Worm (Caenorhabditis elegans) whole organism, mixed stage, embryonic: Measurements from ENCODE around the gene C11H1.5.

Experiments
- M03D4.4 ChIP-seq: sonication (generic microtip); optimal IDR thresholded peaks from 2 replicates; lab custom pipeline; 2017; ENCODE audit warnings: mild to moderate bottlenecking, missing genetic modification characterization, missing compliant biosample characterization
- bed-3 ChIP-seq: fragments of 200-800 bp; sonication (Bioruptor generic); optimal IDR thresholded peaks from 3 replicates; lab custom pipeline; 2018; ENCODE audit warnings: mild to moderate bottlenecking, missing genetic modification characterization, moderate library complexity, missing compliant biosample characterization
- blmp-1 ChIP-seq: fragments of 150-350 bp; optimal IDR thresholded peaks from 2 replicates; lab custom pipeline; 2014; ENCODE audit warnings: missing biosample characterization, missing genetic modification characterization
- ceh-39 ChIP-seq: fragments of 150-350 bp; optimal IDR thresholded peaks from 2 replicates; lab custom pipeline; 2014; ENCODE audit warnings: missing biosample characterization, missing genetic modification characterization
- ceh-43 ChIP-seq: fragments of 200-800 bp; sonication (Bioruptor generic); optimal IDR thresholded peaks from 2 replicates; lab custom pipeline; 2018; ENCODE audit warnings: mild to moderate bottlenecking, missing genetic modification characterization, moderate library complexity, missing compliant biosample characterization
- ceh-83 ChIP-seq: fragments of 200-800 bp; sonication (Bioruptor generic); optimal IDR thresholded peaks from 2 replicates; lab custom pipeline; 2018; ENCODE audit warnings: mild to moderate bottlenecking, missing genetic modification characterization, missing compliant biosample characterization
- ces-1 ChIP-seq: fragments of 150-350 bp; optimal IDR thresholded peaks from 2 replicates; lab custom pipeline; 2014; ENCODE audit warnings: missing biosample characterization, missing genetic modification reagents, missing genetic modification characterization
- cnd-1 ChIP-seq: fragments of 200-800 bp; sonication (Bioruptor generic); optimal IDR thresholded peaks from 2 replicates; lab custom pipeline; 2018; ENCODE audit warnings: mild to moderate bottlenecking, missing genetic modification characterization, missing compliant biosample characterization
- elt-1 ChIP-seq: sonication (generic microtip); optimal IDR thresholded peaks from 2 replicates; lab custom pipeline; 2017; ENCODE audit warnings: missing genetic modification characterization, mild to moderate bottlenecking, missing compliant biosample characterization, antibody characterized with exemption, moderate library complexity, borderline replicate concordance; ENCODE audit not compliant: insufficient read depth
- flh-1 ChIP-seq: fragments of 200-800 bp; sonication (Bioruptor generic); optimal IDR thresholded peaks from 2 replicates; lab custom pipeline; 2018; ENCODE audit warnings: mild to moderate bottlenecking, missing genetic modification characterization, moderate library complexity, missing compliant biosample characterization
- hlh-1 ChIP-seq: fragments of 150-350 bp; optimal IDR thresholded peaks from 2 replicates; lab custom pipeline; 2014; ENCODE audit warnings: missing biosample characterization, missing genetic modification reagents, missing genetic modification characterization
- lin-13 ChIP-seq: fragments of 150-350 bp; optimal IDR thresholded peaks from 2 replicates; lab custom pipeline; 2014; ENCODE audit warnings: missing biosample characterization, missing genetic modification characterization
- lin-32 ChIP-seq: fragments of 200-800 bp; sonication (Bioruptor generic); optimal IDR thresholded peaks from 2 replicates; lab custom pipeline; 2018; ENCODE audit warnings: mild to moderate bottlenecking, missing genetic modification characterization, missing compliant biosample characterization
- lsy-2 ChIP-seq: fragments of 150-350 bp; optimal IDR thresholded peaks from 2 replicates; lab custom pipeline; 2014; ENCODE audit warnings: missing biosample characterization, missing genetic modification characterization
- mab-5 ChIP-seq: fragments of 150-350 bp; optimal IDR thresholded peaks from 2 replicates; lab custom pipeline; 2014; ENCODE audit warnings: missing biosample characterization, missing genetic modification characterization
- mls-2 ChIP-seq: sonication (generic microtip); optimal IDR thresholded peaks from 2 replicates; lab custom pipeline; 2016; ENCODE audit warnings: mild to moderate bottlenecking, missing genetic modification characterization, moderate library complexity, missing compliant biosample characterization
- nhr-12 ChIP-seq: fragments of 150-350 bp; optimal IDR thresholded peaks from 2 replicates; lab custom pipeline; 2014; ENCODE audit warnings: missing biosample characterization, missing genetic modification characterization
- nhr-2 ChIP-seq: fragments of 150-350 bp; optimal IDR thresholded peaks from 2 replicates; lab custom pipeline; 2014; ENCODE audit warnings: missing biosample characterization, missing genetic modification characterization
- nhr-237 ChIP-seq: fragments of 150-350 bp; optimal IDR thresholded peaks from 2 replicates; lab custom pipeline; 2014; ENCODE audit warnings: missing biosample characterization, missing genetic modification characterization
- nhr-28 ChIP-seq: fragments of 150-350 bp; optimal IDR thresholded peaks from 2 replicates; lab custom pipeline; 2014; ENCODE audit warnings: missing biosample characterization, missing genetic modification characterization
- nhr-76 ChIP-seq: sonication (generic microtip); optimal IDR thresholded peaks from 2 replicates; lab custom pipeline; 2017; ENCODE audit warnings: missing biosample characterization, missing genetic modification characterization
- pha-4 ChIP-seq: fragments of 150-350 bp; optimal IDR thresholded peaks from 2 replicates; lab custom pipeline; 2018; ENCODE audit warnings: missing biosample characterization, missing genetic modification reagents, missing genetic modification characterization
- sem-2 ChIP-seq: fragments of 200-800 bp; sonication (Bioruptor generic); optimal IDR thresholded peaks from 2 replicates; lab custom pipeline; 2018; ENCODE audit warnings: mild to moderate bottlenecking, missing genetic modification characterization, missing compliant biosample characterization
- snpc-4 ChIP-seq: fragments of 150-350 bp; optimal IDR thresholded peaks from 2 replicates; lab custom pipeline; 2014; ENCODE audit warnings: missing biosample characterization, missing genetic modification characterization
- sptf-1 ChIP-seq: sonication (generic microtip); optimal IDR thresholded peaks from 2 replicates; lab custom pipeline; 2017; ENCODE audit warnings: mild to moderate bottlenecking, missing genetic modification characterization, moderate library complexity, missing compliant biosample characterization
- tbx-8 ChIP-seq: fragments of 200-800 bp; sonication (Bioruptor generic); optimal IDR thresholded peaks from 2 replicates; lab custom pipeline; 2018; ENCODE audit warnings: mild to moderate bottlenecking, missing genetic modification characterization, moderate library complexity, missing compliant biosample characterization
- unc-120 ChIP-seq: sonication (generic microtip); optimal IDR thresholded peaks from 2 replicates; lab custom pipeline; 2017; ENCODE audit warnings: missing genetic modification characterization, missing compliant biosample characterization; ENCODE audit not compliant: poor library complexity, severe bottlenecking
- unc-39 ChIP-seq: fragments of 150-350 bp; optimal IDR thresholded peaks from 2 replicates; lab custom pipeline; 2014; ENCODE audit warnings: missing biosample characterization, missing genetic modification characterization
- unc-62 ChIP-seq: fragments of 150-350 bp; optimal IDR thresholded peaks from 2 replicates; lab custom pipeline; 2014; ENCODE audit warnings: missing biosample characterization, missing genetic modification reagents, missing genetic modification characterization
- zip-8 ChIP-seq: fragments of 150-350 bp; optimal IDR thresholded peaks from 2 replicates; lab custom pipeline; 2014; ENCODE audit warnings: missing biosample characterization, missing genetic modification characterization

The C11H1.5 gene

DNA sequence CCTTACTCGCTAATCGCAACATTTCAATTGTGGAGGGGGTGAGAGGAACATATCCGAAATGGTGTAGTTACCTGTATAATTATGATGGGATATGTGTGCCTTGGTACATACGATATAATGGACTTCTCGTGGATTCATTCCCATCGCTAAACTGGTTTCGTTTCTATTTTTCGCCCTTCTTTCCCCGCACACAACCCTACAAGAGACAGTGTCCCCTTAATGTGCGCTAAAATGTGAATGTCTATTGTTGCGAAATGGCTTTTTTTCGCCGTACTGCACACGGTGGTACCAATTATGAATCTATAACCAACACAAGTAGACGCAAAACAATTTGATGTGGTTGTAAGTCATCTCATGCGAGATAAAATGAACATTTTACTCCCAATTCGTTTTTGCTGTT, 26.4 kb upstream of the C11H1.5 start:
- TF ChIP-seq ceh-39 (tag; lab: Kevin White, UChicago) (no peak), unc-39 (tag; lab: Kevin White, UChicago) (no peak), mls-2 (tag; lab: Kevin White, UChicago) (peak; percentile 52)

DNA sequence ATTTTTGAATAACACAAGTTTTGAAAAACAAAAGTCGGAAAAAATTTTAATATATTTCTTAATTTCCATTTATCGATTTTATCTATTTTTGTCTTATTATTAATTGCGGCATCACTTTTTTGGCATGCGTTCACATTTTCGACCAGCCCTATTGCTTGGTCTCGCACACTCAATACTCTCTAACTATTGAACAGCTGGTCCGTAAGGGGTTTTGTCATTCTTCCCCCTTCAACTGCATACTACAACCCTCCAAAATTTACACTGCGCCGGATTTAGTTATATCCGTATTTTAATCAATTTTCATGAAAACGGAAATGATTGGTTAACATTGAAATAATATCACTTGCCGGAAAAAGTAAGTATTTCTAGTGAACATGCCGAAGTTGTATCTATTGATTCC, 24.4 kb upstream of the C11H1.5 start, which contains the start of gene C11H1.7:
C11H1.7 (plus strand) TSS at position 12 of the 400 bp plus-strand sequence.
- TF ChIP-seq lin-32 (GFP tag; lab: Kevin White, UChicago) (no peak), cnd-1 (tag; lab: Kevin White, UChicago) (peak; percentile 70), sem-2 (GFP tag; lab: Kevin White, UChicago) (no peak), unc-120 (tag; lab: Kevin White, UChicago) (peak; percentile 41), hlh-1 (tag; lab: Kevin White, UChicago) (peak; percentile 72), ces-1 (peak; percentile 33)

DNA sequence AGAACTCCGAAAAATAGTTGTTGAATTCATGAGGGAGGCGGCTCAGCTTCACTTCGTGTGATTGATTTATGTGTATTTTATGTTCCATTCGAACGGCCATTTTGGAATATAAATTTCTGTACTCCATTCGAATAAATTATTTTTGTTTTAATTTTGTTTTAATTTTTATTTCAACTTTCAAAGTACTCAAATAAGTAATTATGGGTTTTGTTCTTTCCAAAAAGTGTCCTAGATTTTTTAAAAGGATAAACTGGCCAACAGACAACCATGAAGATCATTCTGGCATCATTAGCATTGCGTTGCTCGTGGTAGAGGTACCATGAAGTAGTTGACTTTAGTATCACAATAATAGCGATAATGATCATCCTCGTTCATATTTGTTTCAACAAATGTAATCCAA, 23.6 kb upstream of the C11H1.5 start:
- TF ChIP-seq nhr-12 (tag; lab: Kevin White, UChicago), result no peak
- no peak for TF ChIP-seq nhr-237 (tag; lab: Kevin White, UChicago)
- no peak for TF ChIP-seq bed-3

DNA sequence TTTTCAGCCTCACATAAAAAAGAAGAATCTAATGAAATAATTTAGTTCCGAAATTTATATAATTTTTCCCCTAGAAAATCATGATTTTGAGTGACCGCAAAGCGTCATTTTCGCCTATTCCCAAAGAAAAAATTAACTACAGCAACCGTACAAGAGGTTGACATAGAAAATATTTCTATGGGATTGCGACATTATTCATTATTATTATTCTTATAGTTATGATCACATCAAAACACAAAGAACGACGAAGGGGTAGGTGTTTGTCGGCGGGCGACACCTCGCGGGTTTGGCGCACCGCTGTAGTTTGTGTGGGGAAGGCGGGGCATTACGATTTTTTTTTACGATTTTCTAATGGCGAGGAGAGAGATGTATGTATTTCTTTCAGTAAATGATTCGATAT, 21.3 kb upstream of the C11H1.5 start:
- TF ChIP-seq ceh-83 (GFP tag; lab: Kevin White, UChicago) (peak; percentile 25), nhr-2 (tag; lab: Kevin White, UChicago) (peak; percentile 6), tbx-8 (GFP tag; lab: Kevin White, UChicago) (no peak), lin-13 (tag; lab: Kevin White, UChicago) (no peak), pha-4 (tag; lab: Kevin White, UChicago) (no peak)

DNA sequence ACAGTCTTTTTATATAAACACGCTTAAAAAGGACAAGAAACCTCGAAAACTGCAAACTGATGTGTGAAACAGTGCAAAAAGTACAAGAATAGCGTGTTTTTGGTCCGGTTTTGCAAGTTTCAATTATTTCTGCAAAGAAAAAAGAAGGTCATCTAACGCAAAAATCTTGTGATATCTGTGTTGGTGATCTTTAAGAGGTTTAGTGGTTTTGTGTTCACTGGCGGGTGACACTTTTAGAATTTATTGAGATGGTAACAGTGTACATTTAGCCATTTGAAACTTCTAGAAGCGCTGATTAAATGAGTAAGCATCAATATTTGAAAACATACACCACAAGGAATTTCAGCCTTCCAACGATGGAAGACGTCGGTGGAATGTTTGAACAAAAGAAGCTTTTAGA, 19.8 kb upstream of the C11H1.5 start:
- TF ChIP-seq mab-5, result no peak
- TF ChIP-seq flh-1 (GFP tag; lab: Kevin White, UChicago), result no peak
- peak; percentile 24 for TF ChIP-seq elt-1 (tag; lab: Kevin White, UChicago)
- TF ChIP-seq, all 35 proteins: peak for 1

DNA sequence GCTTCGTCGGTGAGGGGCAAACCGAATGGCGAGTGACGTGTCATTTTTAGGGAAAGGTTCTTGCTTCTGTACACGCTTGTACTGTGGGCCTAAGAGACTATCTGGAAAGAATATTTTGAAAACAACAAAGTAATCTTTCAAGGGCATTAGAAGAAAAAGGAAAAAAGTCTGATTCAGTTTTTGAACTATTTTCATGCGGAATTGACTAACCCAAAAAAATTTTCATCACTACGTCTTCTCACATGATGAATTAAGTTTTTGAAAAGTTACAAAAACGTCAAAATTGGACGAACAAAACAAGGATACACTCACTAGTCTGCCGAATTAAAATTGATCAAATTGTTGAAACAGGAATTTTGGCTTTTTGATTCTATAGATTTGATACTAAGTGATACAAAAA, 17.3 kb upstream of the C11H1.5 start, which contains the start of gene C11H1.9:
C11H1.9 (minus strand) TSS at position 101 of the 400 bp plus-strand sequence.
- no peak for TF ChIP-seq zip-8 (tag; lab: Kevin White, UChicago)
- TF ChIP-seq M03D4.4, result no peak
- no peak for TF ChIP-seq bed-3
- no peak for TF ChIP-seq ces-1
- TF ChIP-seq nhr-28 (tag; lab: Kevin White, UChicago), result no peak
- TF ChIP-seq unc-39 (tag; lab: Kevin White, UChicago), result no peak
- no peak for TF ChIP-seq mls-2 (tag; lab: Kevin White, UChicago)
- TF ChIP-seq unc-120 (tag; lab: Kevin White, UChicago), result no peak
- TF ChIP-seq pha-4 (tag; lab: Kevin White, UChicago), result no peak
- TF ChIP-seq lsy-2 (tag; lab: Kevin White, UChicago), result no peak
- no peak for TF ChIP-seq ceh-83 (GFP tag; lab: Kevin White, UChicago)
- no peak for TF ChIP-seq mab-5
- TF ChIP-seq ceh-39 (tag; lab: Kevin White, UChicago), result no peak
- TF ChIP-seq hlh-1 (tag; lab: Kevin White, UChicago), result no peak
- no peak for TF ChIP-seq elt-1 (tag; lab: Kevin White, UChicago)
- no peak for TF ChIP-seq sptf-1 (tag; lab: Kevin White, UChicago)
- no peak for TF ChIP-seq cnd-1 (tag; lab: Kevin White, UChicago)
- TF ChIP-seq, all 35 proteins: peak for 0

DNA sequence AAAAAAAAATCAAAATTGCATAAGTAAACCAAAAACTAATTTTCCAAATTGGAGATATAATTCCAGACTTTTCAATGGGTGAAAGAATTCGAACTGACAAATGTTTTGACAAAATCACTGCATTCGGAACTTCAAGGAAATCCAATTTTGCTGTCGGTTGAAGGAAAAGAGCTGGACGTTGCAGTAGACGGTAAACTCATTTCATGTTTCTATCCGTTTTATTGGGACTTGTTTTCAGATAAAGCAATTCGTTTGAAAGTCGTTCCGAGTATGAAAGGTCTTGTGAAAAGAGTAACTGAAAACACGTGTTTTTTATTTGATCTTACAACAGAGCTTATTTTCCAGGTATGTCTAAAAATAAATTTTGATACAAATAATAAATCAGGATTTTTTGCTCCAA, 13.2 kb upstream of the C11H1.5 start:
- TF ChIP-seq cnd-1 (tag; lab: Kevin White, UChicago) (no peak), ces-1 (peak; percentile 15), lin-13 (tag; lab: Kevin White, UChicago) (no peak)

DNA sequence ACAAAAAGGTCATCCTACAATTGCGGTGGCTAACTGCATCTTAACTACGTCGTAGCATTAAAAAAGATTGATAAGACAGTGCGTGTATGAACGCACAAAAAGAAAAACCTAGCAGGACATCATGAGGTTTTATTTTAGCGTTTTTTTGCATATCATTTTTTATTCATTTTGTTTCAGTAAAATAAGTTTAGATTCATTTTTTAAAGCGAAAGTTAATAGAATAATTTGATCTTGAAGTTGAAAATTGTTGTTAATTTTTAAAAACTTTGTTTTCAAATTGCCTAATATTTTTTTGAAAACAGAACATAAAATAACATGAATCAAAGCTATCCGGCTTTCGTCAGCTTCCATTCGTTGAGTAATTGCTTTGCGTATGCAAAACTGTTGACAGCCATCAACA, 10.6 kb upstream of the C11H1.5 start, which contains the start of gene prx-1:
prx-1 (plus strand) TSS at position 301 of the 400 bp plus-strand sequence.
- TF ChIP-seq lin-13 (tag; lab: Kevin White, UChicago), result no peak
- TF ChIP-seq sptf-1 (tag; lab: Kevin White, UChicago), result no peak
- TF ChIP-seq zip-8 (tag; lab: Kevin White, UChicago), result no peak
- TF ChIP-seq blmp-1 (tag; lab: Kevin White, UChicago), result no peak
- no peak for TF ChIP-seq unc-62 (GFP tag; lab: Kevin White, UChicago)
- no peak for TF ChIP-seq nhr-2 (tag; lab: Kevin White, UChicago)
- no peak for TF ChIP-seq nhr-12 (tag; lab: Kevin White, UChicago)
- TF ChIP-seq nhr-76 (tag; lab: Kevin White, UChicago), result no peak
- no peak for TF ChIP-seq elt-1 (tag; lab: Kevin White, UChicago)
- no peak for TF ChIP-seq M03D4.4
- no peak for TF ChIP-seq pha-4 (tag; lab: Kevin White, UChicago)
- no peak for TF ChIP-seq hlh-1 (tag; lab: Kevin White, UChicago)
- TF ChIP-seq ces-1, result no peak
- TF ChIP-seq sem-2 (GFP tag; lab: Kevin White, UChicago), result no peak
- no peak for TF ChIP-seq lin-32 (GFP tag; lab: Kevin White, UChicago)
- TF ChIP-seq snpc-4 (tag; lab: Kevin White, UChicago), result no peak
- TF ChIP-seq ceh-43 (GFP tag; lab: Kevin White, UChicago), result no peak
- no peak for TF ChIP-seq unc-39 (tag; lab: Kevin White, UChicago)
- no peak for TF ChIP-seq ceh-83 (GFP tag; lab: Kevin White, UChicago)
- TF ChIP-seq, all 35 proteins: peak for 0
